Fruit fly (Drosophila melanogaster) S2 (cell line): Measurements from ENCODE around the gene CG11334.

ENCODE experiments used
- CG8478 ChIP-seq: fragments of >200 bp; optimal IDR thresholded peaks from 2 replicates; lab custom pipeline; 2018
- CTCF ChIP-seq, 2 experiments: fragments of >200 bp; optimal IDR thresholded peaks; 2 replicates each; lab custom pipeline; 2018

Gene CG11334

dm6 chr3R:31438856-31439255, 24.0 kb downstream of the CG11334 start:
- no peak for TF ChIP-seq CTCF (optimal IDR thresholded peaks at IDR 0.05; lab: Kevin White, UChicago)
- TF ChIP-seq CG8478 (lab: Kevin White, UChicago), result no peak

- no peak for TF ChIP-seq CG8478 (lab: Kevin White, UChicago)
- TF ChIP-seq CTCF (optimal IDR thresholded peaks at IDR 0.05; lab: Kevin White, UChicago), result no peak
These were observed 25.3 kb downstream of the CG11334 start for dm6 chr3R:31437420-31438058.

dm6 chr3R:31435619-31436018, 27.2 kb downstream of the CG11334 start:
- TF ChIP-seq CTCF (optimal IDR thresholded peaks at IDR 0.05; lab: Kevin White, UChicago) (no peak), CG8478 (lab: Kevin White, UChicago) (no peak)

- no peak for TF ChIP-seq CTCF (optimal IDR thresholded peaks at IDR 0.05; lab: Kevin White, UChicago)
These were observed 38.4 kb downstream of the CG11334 start for dm6 chr3R:31424427-31424826.

dm6 chr3R:31421995-31422394, 40.8 kb downstream of the CG11334 start:
- TF ChIP-seq CTCF (optimal IDR thresholded peaks at IDR 0.05; lab: Kevin White, UChicago), result no peak
- TF ChIP-seq CG8478 (lab: Kevin White, UChicago), result no peak

dm6 chr3R:31420675-31421074, 42.2 kb downstream of the CG11334 start:
- TF ChIP-seq CTCF (optimal IDR thresholded peaks at IDR 0.05; lab: Kevin White, UChicago), result no peak
- no peak for TF ChIP-seq CG8478 (lab: Kevin White, UChicago)

DNA sequence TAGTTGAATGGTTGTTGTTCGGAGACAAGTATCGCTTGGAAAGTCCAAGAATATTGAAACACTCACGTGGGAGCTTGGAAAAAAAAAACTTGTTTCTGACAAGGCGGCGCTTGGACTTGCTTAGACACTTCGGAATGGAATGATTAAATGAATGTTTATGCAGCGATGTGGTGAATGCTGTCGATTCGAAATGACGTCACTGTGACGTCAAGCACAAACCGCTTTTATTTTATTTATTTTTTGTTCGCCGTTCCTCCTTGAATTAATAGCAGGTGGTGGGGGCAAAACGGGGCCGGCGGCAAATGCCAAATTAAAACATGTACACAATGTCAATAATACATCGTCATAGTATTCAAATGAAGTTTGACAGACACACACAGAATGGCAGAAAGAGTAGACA, 43.3 kb downstream of the CG11334 start:
- no peak for TF ChIP-seq CG8478 (lab: Kevin White, UChicago)
- no peak for TF ChIP-seq CTCF (optimal IDR thresholded peaks at IDR 0.05; lab: Kevin White, UChicago)
